Fruit fly (Drosophila melanogaster): ENCODE results near the gene CG32266.

Gene CG32266

dm6 chr3L:3802677-3803076 lies 12.1 kb downstream of the CG32266 start:
- TF ChIP-seq CG1792 (GFP tag; optimal IDR thresholded peaks at IDR 0.05), result peak; percentile 42
- no peak for TF ChIP-seq CG15479 (GFP tag; optimal IDR thresholded peaks at IDR 0.05)
- peak; percentile 69 to 77 for TF ChIP-seq Pdp1 (GFP tag; optimal IDR thresholded peaks at IDR 0.05)
- no peak for TF ChIP-seq CG6654 (GFP tag; optimal IDR thresholded peaks at IDR 0.05)
- peak; percentile 65; the same call in 1 of the 2 replicates for TF ChIP-seq CG11247 (GFP tag; IDR thresholded peaks at IDR 0.05)
- TF ChIP-seq CG31224 (GFP tag; IDR thresholded peaks at IDR 0.05), result peak; percentile 85
- no peak for TF ChIP-seq CTCF (GFP tag; optimal IDR thresholded peaks at IDR 0.05)
- peak; percentile 58; the same call in 1 of the 2 replicates for TF ChIP-seq cas (GFP tag; IDR thresholded peaks at IDR 0.05)
- peak; percentile 69 for TF ChIP-seq CG10366 (GFP tag; IDR thresholded peaks at IDR 0.05)
- peak; percentile 46 for TF ChIP-seq CG15514 (GFP tag; optimal IDR thresholded peaks at IDR 0.05)
- peak; percentile 61 for TF ChIP-seq ind (GFP tag; optimal IDR thresholded peaks at IDR 0.05)
- TF ChIP-seq hbn (GFP tag; IDR thresholded peaks at IDR 0.05; ENCODE audit: partially characterized antibody), result no peak
- TF ChIP-seq jumu (GFP tag; optimal IDR thresholded peaks at IDR 0.05), result peak; percentile 60
- peak; percentile 50 for TF ChIP-seq pum (GFP tag; optimal IDR thresholded peaks at IDR 0.05)
- TF ChIP-seq tup (GFP tag; optimal IDR thresholded peaks at IDR 0.05), result peak; percentile 71
- peak; percentile 75 for TF ChIP-seq CG12155 (GFP tag; optimal IDR thresholded peaks at IDR 0.05)
- no peak for TF ChIP-seq CG11093 (GFP tag; IDR thresholded peaks at IDR 0.05)
- TF ChIP-seq Hey (tag; optimal IDR thresholded peaks at IDR 0.05), result peak; percentile 69
- peak; percentile 14 for TF ChIP-seq CG14965 (GFP tag; optimal IDR thresholded peaks at IDR 0.05; ENCODE audit: borderline replicate concordance)
- peak; percentile 80 for TF ChIP-seq CG13424 (tag; optimal IDR thresholded peaks at IDR 0.05)
- TF ChIP-seq CG5245 (GFP tag; optimal IDR thresholded peaks at IDR 0.05), result peak; percentile 12
- TF ChIP-seq ara (GFP tag; IDR thresholded peaks at IDR 0.05), result peak; percentile 6; the same call in 1 of the 2 replicates
- TF ChIP-seq ftz-f1 (GFP tag; optimal IDR thresholded peaks at IDR 0.05), result no peak
- TF ChIP-seq CG11456 (GFP tag; IDR thresholded peaks at IDR 0.05), result peak; percentile 89
- TF ChIP-seq CG15601 (tag; optimal IDR thresholded peaks at IDR 0.05), result peak; percentile 38
- TF ChIP-seq CG12659 (GFP tag; optimal IDR thresholded peaks at IDR 0.05), result peak; percentile 81
- no peak for TF ChIP-seq nom (GFP tag; optimal IDR thresholded peaks at IDR 0.05)
- peak; percentile 58 for TF ChIP-seq chn (GFP tag; optimal IDR thresholded peaks at IDR 0.05)
- TF ChIP-seq pfk (GFP tag; optimal IDR thresholded peaks at IDR 0.05), result no peak
- peak in 1 of 2 experiments; percentile 58 for TF ChIP-seq bsh (GFP tag; optimal IDR thresholded peaks at IDR 0.05)
- peak; percentile 60 for TF ChIP-seq Abd-B (GFP tag; optimal IDR thresholded peaks at IDR 0.05)
- no peak for TF ChIP-seq CG8290 (GFP tag; optimal IDR thresholded peaks at IDR 0.05)
- TF ChIP-seq CG8290 (tag; optimal IDR thresholded peaks at IDR 0.05), result peak in 1 of 2 experiments; percentile 95
- TF ChIP-seq HmgZ (tag; optimal IDR thresholded peaks at IDR 0.05), result peak; percentile 86
- no peak for TF ChIP-seq ham (GFP tag; IDR thresholded peaks at IDR 0.05)
- TF ChIP-seq stc (GFP tag; IDR thresholded peaks at IDR 0.05), result 0 out of 2 replicates have a peak, but pooled peaks have one; percentile 34
- 0 out of 2 replicates have a peak, but pooled peaks have one; percentile 13 for TF ChIP-seq sim (GFP tag; IDR thresholded peaks at IDR 0.05)
- no peak for TF ChIP-seq zen (tag; optimal IDR thresholded peaks at IDR 0.05)
- TF ChIP-seq ci (GFP tag; IDR thresholded peaks at IDR 0.05), result peak; percentile 90
- peak; percentile 62 for TF ChIP-seq nmo (GFP tag; optimal IDR thresholded peaks at IDR 0.05)
- no peak for TF ChIP-seq CG14860 (GFP tag; IDR thresholded peaks at IDR 0.05; ENCODE audit: partially characterized antibody)
- TF ChIP-seq maf-S (GFP tag; optimal IDR thresholded peaks at IDR 0.05), result peak; percentile 23
- TF ChIP-seq unpg (GFP tag; optimal IDR thresholded peaks at IDR 0.05), result peak; percentile 61
- TF ChIP-seq CG9727 (GFP tag; optimal IDR thresholded peaks at IDR 0.05), result peak; percentile 79
- no peak for TF ChIP-seq usp (GFP tag; optimal IDR thresholded peaks at IDR 0.05)
- TF ChIP-seq HLH3B (GFP tag; IDR thresholded peaks at IDR 0.05), result peak; percentile 79
- TF ChIP-seq Camta (GFP tag; optimal IDR thresholded peaks at IDR 0.05), result peak; percentile 0
- peak; percentile 56 for TF ChIP-seq CG3163 (GFP tag; optimal IDR thresholded peaks at IDR 0.05)
- peak; percentile 51 for TF ChIP-seq NC2α (GFP tag; optimal IDR thresholded peaks at IDR 0.05)
- no peak for TF ChIP-seq GATAe (GFP tag; conservative IDR thresholded peaks at IDR 0.05)
- 0 out of 2 replicates have a peak, but pooled peaks have one; percentile 31 for TF ChIP-seq bowl (GFP tag; IDR thresholded peaks at IDR 0.05)

Measured in whole organism, embryonic.